Fruit fly (Drosophila melanogaster) S2 (cell line): ENCODE measurements around the gene nullo.

Experiments
- CG8478 ChIP-seq: fragments of >200 bp; optimal IDR thresholded peaks from 2 replicates; lab custom pipeline; 2018
- CTCF ChIP-seq, 2 experiments: fragments of >200 bp; optimal IDR thresholded peaks; 2 replicates each; lab custom pipeline; 2018

DNA sequence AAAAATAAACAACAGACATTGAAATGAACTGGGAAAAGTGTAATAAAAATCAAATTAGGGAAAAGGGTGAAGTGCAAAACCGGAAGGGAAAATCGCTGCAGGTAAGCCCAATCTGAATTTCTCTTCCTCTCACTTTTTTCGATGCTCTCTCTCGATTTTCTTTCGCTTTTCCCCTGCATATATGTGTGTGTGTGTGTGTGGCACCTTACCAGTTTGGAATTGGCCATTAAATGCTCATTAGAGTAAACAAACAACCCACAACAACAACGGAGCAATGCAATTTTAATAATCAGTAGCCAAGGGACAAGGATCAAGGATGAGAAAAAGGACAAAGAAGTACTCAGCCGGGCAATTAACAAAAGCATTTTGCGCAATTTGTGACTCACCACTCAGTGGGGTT is 14.4 kb upstream of the nullo start:
- TF ChIP-seq CG8478 (lab: Kevin White, UChicago), result no peak
- no peak for TF ChIP-seq CTCF (optimal IDR thresholded peaks at IDR 0.05; lab: Kevin White, UChicago)
